Worm (Caenorhabditis elegans): ENCODE measurements around the gene cyp-13A11.

cyp-13A11 gene

ce11 chrIII:12971828-12972379, 48.9 kb upstream of the cyp-13A11 start (continued):
- TF ChIP-seq pha-4 (GFP tag; IDR thresholded peaks at IDR 0.05) (no peak), pha-4 (tag; optimal IDR thresholded peaks at IDR 0.05) (no peak), nhr-77 (tag; optimal IDR thresholded peaks at IDR 0.05) (peak; percentile 20), snpc-1.2 (GFP tag; IDR thresholded peaks at IDR 0.05) (no peak), lin-1 (GFP tag; IDR thresholded peaks at IDR 0.05) (no peak), ztf-11 (tag; optimal IDR thresholded peaks at IDR 0.05) (no peak), fos-1 (tag; optimal IDR thresholded peaks at IDR 0.05) (no peak), mdl-1 (tag; optimal IDR thresholded peaks at IDR 0.05) (no peak), vab-7 (GFP tag; IDR thresholded peaks at IDR 0.05) (no peak), nhr-76 (tag; optimal IDR thresholded peaks at IDR 0.05) (no peak), dmd-8 (GFP tag; IDR thresholded peaks at IDR 0.05) (no peak), R02D3.7 (tag; optimal IDR thresholded peaks at IDR 0.05) (no peak), duxl-1 (tag; optimal IDR thresholded peaks at IDR 0.05; ENCODE audit: poor library complexity) (no peak), attf-4 (tag; optimal IDR thresholded peaks at IDR 0.05) (no peak), F44E2.7 (GFP tag; IDR thresholded peaks at IDR 0.05) (no peak), nhr-28 (tag; optimal IDR thresholded peaks at IDR 0.05) (peak; percentile 32), dmd-6 (GFP tag; IDR thresholded peaks at IDR 0.05) (no peak)

ce11 chrIII:12972398-12972797, 48.4 kb upstream of the cyp-13A11 start, which contains the start of gene bckd-1A:
Gene bckd-1A (minus strand): TSS chrIII:12972498.
- TF ChIP-seq unc-130 (GFP tag; optimal IDR thresholded peaks at IDR 0.05) (no peak), fos-1 (tag; optimal IDR thresholded peaks at IDR 0.05) (no peak), snpc-4 (tag; optimal IDR thresholded peaks at IDR 0.05) (no peak), nhr-28 (tag; optimal IDR thresholded peaks at IDR 0.05) (no peak), dpl-1 (GFP tag; optimal IDR thresholded peaks at IDR 0.05) (no peak), duxl-1 (tag; optimal IDR thresholded peaks at IDR 0.05; ENCODE audit: poor library complexity) (no peak), Y105C5A.15 (GFP tag; IDR thresholded peaks at IDR 0.05) (no peak), snpc-1.2 (GFP tag; IDR thresholded peaks at IDR 0.05) (no peak), unc-39 (tag; optimal IDR thresholded peaks at IDR 0.05) (no peak), tra-1 (GFP tag; IDR thresholded peaks at IDR 0.05) (no peak), mdl-1 (tag; optimal IDR thresholded peaks at IDR 0.05) (no peak), daf-8 (GFP tag; IDR thresholded peaks at IDR 0.05) (no peak), zip-11 (GFP tag; IDR thresholded peaks at IDR 0.05) (no peak), arid-1 (GFP tag; conservative IDR thresholded peaks at IDR 0.05) (no peak), mxl-3 (GFP tag; optimal IDR thresholded peaks at IDR 0.05) (no peak), ZK337.2 (GFP tag; IDR thresholded peaks at IDR 0.05) (no peak), spr-3 (GFP tag; optimal IDR thresholded peaks at IDR 0.05) (no peak)

- TF ChIP-seq zip-2 (tag; optimal IDR thresholded peaks at IDR 0.05) (no peak), T26A8.4 (GFP tag; IDR thresholded peaks at IDR 0.05) (0 out of 2 replicates have a peak, but pooled peaks have one; percentile 40), mdt-29 (GFP tag; IDR thresholded peaks at IDR 0.05) (0 out of 2 replicates have a peak, but pooled peaks have one; percentile 20), F49E8.2 (tag; optimal IDR thresholded peaks at IDR 0.05; ENCODE audit: borderline replicate concordance) (peak; percentile 63), madf-9 (GFP tag; conservative IDR thresholded peaks at IDR 0.05) (0 out of 2 replicates have a peak, but pooled peaks have one; percentile 24), Y105C5A.15 (GFP tag; IDR thresholded peaks at IDR 0.05) (0 out of 2 replicates have a peak, but pooled peaks have one; percentile 43), mep-1 (tag; optimal IDR thresholded peaks at IDR 0.05) (no peak), Y48G9A.11 (GFP tag; IDR thresholded peaks at IDR 0.05) (peak; percentile 66), spr-1 (tag; optimal IDR thresholded peaks at IDR 0.05) (peak; percentile 25), unc-130 (GFP tag; optimal IDR thresholded peaks at IDR 0.05) (no peak), pha-4 (GFP tag; IDR thresholded peaks at IDR 0.05) (peak; percentile 64; the same call in 1 of the 2 replicates), pha-4 (tag; optimal IDR thresholded peaks at IDR 0.05) (no peak), lsy-2 (tag; optimal IDR thresholded peaks at IDR 0.05) (peak in 1 of 2 experiments; percentile 20), lin-38 (GFP tag; IDR thresholded peaks at IDR 0.05) (peak; percentile 70), D1046.2 (GFP tag; IDR thresholded peaks at IDR 0.05) (0 out of 2 replicates have a peak, but pooled peaks have one; percentile 57)
Measured at ce11 chrIII:12977559-12977958, 43.2 kb upstream of the cyp-13A11 start, which contains the start of gene ZK1010.2. Gene ZK1010.2 (minus strand): TSS chrIII:12977862.
